Worm (Caenorhabditis elegans) whole organism, late embryonic: ENCODE results near the gene F15H10.9.

ENCODE experiments used
- C08G9.2 ChIP-seq: sonication (generic microtip); optimal IDR thresholded peaks from 2 replicates; lab custom pipeline; 2016; ENCODE audit warnings: mild to moderate bottlenecking, missing genetic modification characterization, moderate library complexity, missing compliant biosample characterization
- C38D4.7 ChIP-seq: fragments of 200-800 bp; sonication (Bioruptor generic); optimal IDR thresholded peaks from 2 replicates; lab custom pipeline; 2018; ENCODE audit warnings: mild to moderate bottlenecking, missing genetic modification characterization, moderate library complexity, missing compliant biosample characterization
- F13H6.1 ChIP-seq: sonication (generic microtip); optimal IDR thresholded peaks from 2 replicates; lab custom pipeline; 2016; ENCODE audit warnings: missing genetic modification characterization, missing compliant biosample characterization
- K02D7.2 ChIP-seq: sonication (generic microtip); optimal IDR thresholded peaks from 2 replicates; lab custom pipeline; 2017; ENCODE audit warnings: mild to moderate bottlenecking, missing genetic modification characterization, missing compliant biosample characterization
- T23F11.4 ChIP-seq: fragments of 200-800 bp; sonication (Bioruptor generic); optimal IDR thresholded peaks from 2 replicates; lab custom pipeline; 2018; ENCODE audit warnings: mild to moderate bottlenecking, missing genetic modification characterization, missing compliant biosample characterization
- ceh-14 ChIP-seq: sonication (generic microtip); optimal IDR thresholded peaks from 2 replicates; lab custom pipeline; 2016; ENCODE audit warnings: missing genotype, missing genetic modification characterization, missing compliant biosample characterization
- ceh-19 ChIP-seq: fragments of 200-800 bp; sonication (Bioruptor generic); optimal IDR thresholded peaks from 2 replicates; lab custom pipeline; 2018; ENCODE audit warnings: mild to moderate bottlenecking, missing genetic modification characterization, missing compliant biosample characterization
- ceh-22 ChIP-seq: sonication (generic microtip); optimal IDR thresholded peaks from 2 replicates; lab custom pipeline; 2017; ENCODE audit warnings: missing biosample characterization, missing genetic modification characterization
- ceh-24 ChIP-seq: sonication (generic microtip); optimal IDR thresholded peaks from 2 replicates; lab custom pipeline; 2016; ENCODE audit warnings: mild to moderate bottlenecking, missing genetic modification characterization, missing compliant biosample characterization
- ceh-30 ChIP-seq: fragments of 150-350 bp; optimal IDR thresholded peaks from 2 replicates; lab custom pipeline; 2014; ENCODE audit warnings: missing biosample characterization, missing genetic modification characterization
- ceh-31 ChIP-seq: sonication (generic microtip); optimal IDR thresholded peaks from 2 replicates; lab custom pipeline; 2016; ENCODE audit warnings: missing genetic modification characterization, missing compliant biosample characterization
- ceh-34 ChIP-seq: sonication (generic microtip); optimal IDR thresholded peaks from 2 replicates; lab custom pipeline; 2016; ENCODE audit warnings: mild to moderate bottlenecking, missing genetic modification characterization, missing compliant biosample characterization
- ceh-45 ChIP-seq: fragments of 200-800 bp; sonication (Bioruptor generic); IDR thresholded peaks from 2 replicates; pipeline ENCODE4 v1.3.6; 2022; ENCODE audit warnings: missing genetic modification reagents, missing genetic modification characterization, missing compliant biosample characterization
- ceh-48 ChIP-seq: sonication (generic microtip); optimal IDR thresholded peaks from 2 replicates; lab custom pipeline; 2016; ENCODE audit warnings: missing genetic modification characterization, inconsistent platforms, missing compliant biosample characterization
- ceh-9 ChIP-seq: sonication (generic microtip); optimal IDR thresholded peaks from 2 replicates; lab custom pipeline; 2016; ENCODE audit warnings: mild to moderate bottlenecking, missing genetic modification characterization, inconsistent platforms, missing compliant biosample characterization
- dve-1 ChIP-seq: sonication (generic microtip); optimal IDR thresholded peaks from 2 replicates; lab custom pipeline; 2017; ENCODE audit warnings: antibody characterized with exemption, mild to moderate bottlenecking, missing genetic modification characterization, missing compliant biosample characterization
- elt-2 ChIP-seq: sonication (generic microtip); optimal IDR thresholded peaks from 2 replicates; lab custom pipeline; 2016; ENCODE audit warnings: missing genetic modification reagents, missing genetic modification characterization, missing compliant biosample characterization
- fax-1 ChIP-seq: sonication (generic microtip); optimal IDR thresholded peaks from 2 replicates; lab custom pipeline; 2016; ENCODE audit warnings: missing genotype, missing genetic modification characterization, missing compliant biosample characterization
- fkh-10 ChIP-seq: fragments of 150-350 bp; optimal IDR thresholded peaks from 2 replicates; lab custom pipeline; 2014; ENCODE audit warnings: missing biosample characterization, missing genetic modification reagents, missing genetic modification characterization
- fkh-6 ChIP-seq: sonication (generic microtip); optimal IDR thresholded peaks from 2 replicates; lab custom pipeline; 2016; ENCODE audit warnings: missing genetic modification characterization, missing compliant biosample characterization
- hlh-15 ChIP-seq: sonication (generic microtip); optimal IDR thresholded peaks from 2 replicates; lab custom pipeline; 2016; ENCODE audit warnings: missing genetic modification characterization, missing compliant biosample characterization
- hlh-6 ChIP-seq: sonication (generic microtip); optimal IDR thresholded peaks from 2 replicates; lab custom pipeline; 2016; ENCODE audit warnings: missing genotype, missing genetic modification characterization, missing compliant biosample characterization
- hlh-8 ChIP-seq: sonication (generic microtip); optimal IDR thresholded peaks from 2 replicates; lab custom pipeline; 2016; ENCODE audit warnings: missing genotype, missing genetic modification characterization, missing compliant biosample characterization
- madf-2 ChIP-seq: sonication (generic microtip); optimal IDR thresholded peaks from 2 replicates; lab custom pipeline; 2017; ENCODE audit warnings: missing genetic modification characterization, missing compliant biosample characterization
- nhr-11 ChIP-seq: fragments of 150-350 bp; optimal IDR thresholded peaks from 2 replicates; lab custom pipeline; 2014; ENCODE audit warnings: missing biosample characterization, missing genetic modification characterization
- nhr-232 ChIP-seq: sonication (generic microtip); optimal IDR thresholded peaks from 2 replicates; lab custom pipeline; 2016; ENCODE audit warnings: missing genetic modification characterization, missing compliant biosample characterization
- pag-3 ChIP-seq: sonication (generic microtip); optimal IDR thresholded peaks from 2 replicates; lab custom pipeline; 2016; ENCODE audit warnings: missing compliant biosample characterization, missing genetic modification characterization, borderline replicate concordance
- pqm-1 ChIP-seq: sonication (generic microtip); optimal IDR thresholded peaks from 2 replicates; lab custom pipeline; 2016; ENCODE audit warnings: missing genetic modification characterization, missing compliant biosample characterization
- pros-1 ChIP-seq: fragments of 150-350 bp; optimal IDR thresholded peaks from 2 replicates; lab custom pipeline; 2014; ENCODE audit warnings: missing biosample characterization, missing genetic modification reagents, missing genetic modification characterization
- rnt-1 ChIP-seq: sonication (generic microtip); optimal IDR thresholded peaks from 2 replicates; lab custom pipeline; 2016; ENCODE audit warnings: missing genetic modification characterization, missing compliant biosample characterization
- sox-2 ChIP-seq: fragments of 200-800 bp; sonication (Bioruptor generic); IDR thresholded peaks from 2 replicates; pipeline ENCODE4 v1.3.6; 2022; ENCODE audit warnings: missing genetic modification reagents, missing genetic modification characterization, missing compliant biosample characterization
- sox-4 ChIP-seq: sonication (generic microtip); optimal IDR thresholded peaks from 2 replicates; lab custom pipeline; 2017; ENCODE audit warnings: mild to moderate bottlenecking, missing genetic modification characterization, inconsistent platforms, missing compliant biosample characterization
- tbx-2 ChIP-seq: sonication (generic microtip); optimal IDR thresholded peaks from 2 replicates; lab custom pipeline; 2016; ENCODE audit warnings: missing genetic modification characterization, missing compliant biosample characterization
- unc-3 ChIP-seq, 2 experiments: fragments of 200-800 bp in 1 of 2; sonication (Bioruptor generic) in 1 of 2; sonication (generic microtip) in 1 of 2; conservative IDR thresholded peaks in 1 of 2; optimal IDR thresholded peaks in 1 of 2; 2 replicates each; pipeline versions ENCODE4 v1.3.6 to Lab custom; 2016 to 2022; ENCODE audit warnings: missing compliant biosample characterization in 2 of 2, missing genetic modification characterization in 2 of 2, missing genetic modification reagents in 1 of 2
- unc-55 ChIP-seq: sonication (generic microtip); optimal IDR thresholded peaks from 2 replicates; lab custom pipeline; 2017; ENCODE audit warnings: missing biosample characterization, missing genetic modification reagents, missing genetic modification characterization
- zip-5 ChIP-seq: sonication (generic microtip); optimal IDR thresholded peaks from 2 replicates; lab custom pipeline; 2016; ENCODE audit warnings: missing genetic modification characterization, missing compliant biosample characterization

Gene F15H10.9

ce11 chrV:10440723-10441122 is 26.2 kb upstream of the F15H10.9 start, which contains the start of gene snf-10:
snf-10 (minus strand) TSS chrV:10440823.
- no peak for TF ChIP-seq hlh-6 (tag; lab: Kevin White, UChicago)
- no peak for TF ChIP-seq C08G9.2
- TF ChIP-seq pag-3 (tag; lab: Kevin White, UChicago), result no peak
- TF ChIP-seq madf-2 (tag; lab: Kevin White, UChicago), result no peak
- no peak for TF ChIP-seq hlh-15 (tag; lab: Kevin White, UChicago)
- no peak for TF ChIP-seq sox-4 (tag; lab: Kevin White, UChicago)
- TF ChIP-seq pros-1 (tag; lab: Kevin White, UChicago), result no peak

- TF ChIP-seq pag-3 (tag; lab: Kevin White, UChicago) (no peak), ceh-30 (tag; lab: Kevin White, UChicago) (no peak), T23F11.4 (GFP tag; lab: Kevin White, UChicago) (no peak), ceh-22 (no peak), ceh-14 (tag; lab: Kevin White, UChicago) (no peak)
Observed at ce11 chrV:10436612-10437011, 22.1 kb upstream of the F15H10.9 start, which contains the start of gene set-22. set-22 (plus strand) TSS chrV:10436912.

- TF ChIP-seq unc-55 (GFP tag; lab: Kevin White, UChicago) (no peak), K02D7.2 (no peak), fax-1 (no peak), hlh-8 (tag; lab: Kevin White, UChicago) (no peak), madf-2 (tag; lab: Kevin White, UChicago) (no peak), ceh-34 (tag; lab: Kevin White, UChicago) (no peak), nhr-232 (tag; lab: Kevin White, UChicago) (no peak), fkh-6 (tag; lab: Kevin White, UChicago) (no peak)
Observed at ce11 chrV:10435198-10435597, 20.7 kb upstream of the F15H10.9 start.

- TF ChIP-seq ceh-31 (no peak), ceh-9 (tag; lab: Kevin White, UChicago) (no peak), ceh-48 (tag; lab: Kevin White, UChicago) (no peak), ceh-24 (no peak), ceh-45 (GFP tag; lab: Robert Waterston, UW) (no peak), fkh-10 (GFP tag; lab: Kevin White, UChicago) (no peak), C38D4.7 (GFP tag; lab: Kevin White, UChicago) (no peak), ceh-30 (tag; lab: Kevin White, UChicago) (no peak), C08G9.2 (no peak), nhr-11 (tag; lab: Kevin White, UChicago) (no peak)
Observed at ce11 chrV:10433721-10434120, 19.2 kb upstream of the F15H10.9 start, which contains the start of gene Y32F6A.4. Y32F6A.4 (minus strand) TSS chrV:10434067.

ce11 chrV:10432607-10433006 is 18.1 kb upstream of the F15H10.9 start:
- no peak for TF ChIP-seq ceh-19
- TF ChIP-seq pros-1 (tag; lab: Kevin White, UChicago), result no peak
- TF ChIP-seq zip-5 (tag; lab: Kevin White, UChicago), result no peak
- TF ChIP-seq pqm-1 (tag; lab: Kevin White, UChicago), result no peak
- TF ChIP-seq tbx-2 (tag; lab: Kevin White, UChicago), result no peak
- no peak for TF ChIP-seq hlh-8 (tag; lab: Kevin White, UChicago)
- TF ChIP-seq nhr-11 (tag; lab: Kevin White, UChicago), result no peak
- TF ChIP-seq F13H6.1 (tag; lab: Kevin White, UChicago), result no peak
- TF ChIP-seq fax-1, result no peak
- no peak for TF ChIP-seq sox-4 (tag; lab: Kevin White, UChicago)
- no peak for TF ChIP-seq elt-2 (tag; lab: Kevin White, UChicago)
- no peak for TF ChIP-seq rnt-1
- TF ChIP-seq ceh-45 (GFP tag; lab: Robert Waterston, UW), result no peak
- no peak for TF ChIP-seq dve-1
- no peak for TF ChIP-seq T23F11.4 (GFP tag; lab: Kevin White, UChicago)
- no peak for TF ChIP-seq sox-2 (GFP tag; lab: Robert Waterston, UW)
- TF ChIP-seq fkh-10 (GFP tag; lab: Kevin White, UChicago), result no peak
- TF ChIP-seq ceh-30 (tag; lab: Kevin White, UChicago), result no peak
- TF ChIP-seq unc-3 (GFP tag; conservative IDR thresholded peaks at IDR 0.05; lab: Robert Waterston, UW), result no peak
- no peak for TF ChIP-seq unc-3 (tag; optimal IDR thresholded peaks at IDR 0.05; lab: Kevin White, UChicago)
